Worm (Caenorhabditis elegans) whole organism, midembryonic: ENCODE data around the gene C06C3.4.

Source experiments
- cog-1 ChIP-seq: sonication (generic microtip); optimal IDR thresholded peaks from 2 replicates; lab custom pipeline; 2016; ENCODE audit warnings: missing genetic modification characterization, missing compliant biosample characterization
- flt-1 ChIP-seq: fragments of 200-800 bp; sonication (Bioruptor generic); IDR thresholded peaks from 2 replicates; pipeline ENCODE4 v1.3.6; 2022; ENCODE audit warnings: missing genetic modification characterization, missing compliant biosample characterization
- ref-1 ChIP-seq: fragments of 200-800 bp; sonication (Bioruptor generic); conservative IDR thresholded peaks from 2 replicates; pipeline ENCODE4 v1.3.6; 2022; ENCODE audit warnings: missing genetic modification reagents, missing genetic modification characterization, missing compliant biosample characterization
- tab-1 ChIP-seq: fragments of 200-800 bp; sonication (Bioruptor generic); IDR thresholded peaks from 2 replicates; pipeline ENCODE4 v1.3.6; 2022; ENCODE audit warnings: missing genetic modification characterization, missing compliant biosample characterization

DNA sequence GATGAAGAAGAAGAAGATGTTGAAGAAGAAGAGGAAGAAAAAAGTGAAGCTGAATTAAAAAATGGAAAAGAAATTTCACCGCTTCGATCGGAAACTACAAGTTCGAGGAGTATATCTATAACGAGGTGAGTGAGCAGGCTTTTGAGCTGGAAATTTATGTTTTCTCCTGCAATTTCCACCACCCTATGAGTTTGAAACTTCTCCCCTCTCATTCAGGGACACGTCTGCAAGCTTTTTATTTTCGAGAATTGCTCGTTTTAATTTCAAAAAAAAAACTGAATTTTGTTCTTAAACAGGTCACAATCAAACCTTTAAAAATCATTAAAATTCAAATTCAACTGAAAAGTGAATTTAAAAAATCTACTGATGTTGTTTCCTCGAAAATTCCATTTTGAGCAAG is 10.8 kb upstream of the C06C3.4 start:
- TF ChIP-seq tab-1 (GFP tag; lab: Robert Waterston, UW) (no peak), ref-1 (no peak), flt-1 (GFP tag; lab: Robert Waterston, UW) (no peak), cog-1 (no peak)
